Worm (Caenorhabditis elegans): ENCODE measurements around the gene ZK287.7.

Gene ZK287.7

DNA sequence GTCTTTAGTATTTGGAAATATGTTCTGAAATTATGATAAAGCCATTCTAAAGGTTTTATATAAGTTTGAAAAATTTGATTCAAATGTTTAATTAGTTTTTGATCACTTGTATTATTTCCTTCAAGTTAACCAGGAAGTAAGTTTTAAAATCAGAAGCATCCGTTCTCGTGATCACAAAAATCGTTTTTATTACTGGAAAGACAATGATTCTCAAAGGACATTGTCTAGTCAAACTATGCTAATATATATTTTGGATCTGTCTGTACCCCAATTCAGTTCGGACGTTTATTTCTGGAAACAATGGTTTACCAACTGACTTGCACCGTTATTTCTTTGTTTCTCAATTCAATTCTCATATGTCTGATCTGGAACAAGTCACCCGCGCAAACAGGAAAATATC is 23.5 kb downstream of the ZK287.7 start, which contains the start of gene str-188:
TSS of gene str-188 (plus strand) at position 301 of the 400 bp plus-strand sequence.
- TF ChIP-seq ref-2 (tag; optimal IDR thresholded peaks at IDR 0.05) (no peak), unc-42 (tag; optimal IDR thresholded peaks at IDR 0.05) (no peak), pax-1 (tag; optimal IDR thresholded peaks at IDR 0.05) (no peak), ceh-48 (tag; optimal IDR thresholded peaks at IDR 0.05) (no peak), fax-1 (tag; optimal IDR thresholded peaks at IDR 0.05) (no peak), npax-4 (tag; optimal IDR thresholded peaks at IDR 0.05) (no peak), zip-5 (tag; optimal IDR thresholded peaks at IDR 0.05) (no peak), madf-2 (tag; optimal IDR thresholded peaks at IDR 0.05) (no peak), unc-86 (tag; optimal IDR thresholded peaks at IDR 0.05) (no peak), F13H6.1 (tag; optimal IDR thresholded peaks at IDR 0.05) (no peak), sox-4 (tag; optimal IDR thresholded peaks at IDR 0.05) (no peak), ets-4 (tag; optimal IDR thresholded peaks at IDR 0.05) (no peak), ceh-24 (tag; optimal IDR thresholded peaks at IDR 0.05) (no peak), ceh-18 (tag; optimal IDR thresholded peaks at IDR 0.05) (no peak), lim-6 (tag; optimal IDR thresholded peaks at IDR 0.05) (no peak), hlh-30 (tag; optimal IDR thresholded peaks at IDR 0.05; ENCODE audit: insufficient read depth) (no peak)

DNA sequence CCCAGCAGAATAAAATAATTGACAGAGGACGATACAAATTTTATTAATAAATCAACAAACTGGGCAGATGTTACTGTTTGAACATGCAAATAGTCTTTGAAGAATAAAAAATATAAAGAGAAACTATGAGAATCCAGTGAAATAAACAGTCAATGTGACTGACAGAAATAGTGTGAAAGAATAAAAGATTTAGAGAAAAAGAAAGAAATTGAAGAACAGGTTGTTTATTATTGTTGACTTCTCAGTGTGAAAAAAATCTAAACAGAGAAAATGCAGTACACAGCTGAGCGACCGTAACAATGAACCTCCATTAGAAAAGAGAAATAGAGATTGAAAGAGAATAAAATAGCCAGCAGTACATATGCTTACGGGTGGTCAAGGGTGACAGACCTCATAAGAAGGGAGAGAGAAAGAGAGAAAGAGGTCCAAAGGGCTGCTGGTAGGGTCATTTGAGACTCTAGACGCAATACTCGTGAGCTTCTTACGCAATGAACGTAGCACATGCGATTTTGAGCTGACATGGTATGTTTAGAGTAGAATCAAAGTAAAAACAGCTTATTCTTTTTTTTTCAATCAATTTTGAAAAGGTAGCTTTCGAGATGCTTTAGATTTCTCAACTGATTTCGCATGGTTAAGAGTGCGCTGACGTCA is 31.3 kb downstream of the ZK287.7 start, which contains the start of gene slcr-46.3:
TSS of gene slcr-46.3 (minus strand) at position 86 of the 651 bp plus-strand sequence.
- TF ChIP-seq nfya-1 (tag; optimal IDR thresholded peaks at IDR 0.05): peak; percentile 13
- no peak for TF ChIP-seq ceh-18 (tag; optimal IDR thresholded peaks at IDR 0.05)
- no peak for TF ChIP-seq unc-3 (GFP tag; conservative IDR thresholded peaks at IDR 0.05)
- no peak for TF ChIP-seq unc-3 (tag; optimal IDR thresholded peaks at IDR 0.05)
- peak; percentile 50 for TF ChIP-seq ceh-34 (tag; optimal IDR thresholded peaks at IDR 0.05)
- TF ChIP-seq zip-5 (tag; optimal IDR thresholded peaks at IDR 0.05): no peak
- no peak for TF ChIP-seq hlh-13 (GFP tag; optimal IDR thresholded peaks at IDR 0.05)
- TF ChIP-seq tbx-2 (tag; optimal IDR thresholded peaks at IDR 0.05): peak; percentile 12
- peak; percentile 77 for TF ChIP-seq pax-1 (tag; optimal IDR thresholded peaks at IDR 0.05)
- TF ChIP-seq ref-2 (tag; optimal IDR thresholded peaks at IDR 0.05): peak; percentile 36
- peak; percentile 27 for TF ChIP-seq hlh-30 (tag; optimal IDR thresholded peaks at IDR 0.05; ENCODE audit: insufficient read depth)

- TF ChIP-seq syd-9 (tag; optimal IDR thresholded peaks at IDR 0.05): no peak
- no peak for TF ChIP-seq tbx-2 (tag; optimal IDR thresholded peaks at IDR 0.05)
- TF ChIP-seq ttx-3 (tag; optimal IDR thresholded peaks at IDR 0.05): no peak
- TF ChIP-seq K02D7.2 (tag; optimal IDR thresholded peaks at IDR 0.05): no peak
- no peak for TF ChIP-seq Y22D7AL.16 (tag; optimal IDR thresholded peaks at IDR 0.05)
Observed at ce11 chrV:9725719-9726118, 32.9 kb downstream of the ZK287.7 start.

ce11 chrV:9729462-9730162 is 36.8 kb downstream of the ZK287.7 start, which contains the start of the genes aagr-3 and drap-1:
aagr-3 (minus strand) TSS chrV:9729512.
drap-1 (plus strand) TSS chrV:9730106.
- peak; percentile 14 for TF ChIP-seq elt-2 (tag; optimal IDR thresholded peaks at IDR 0.05)
- TF ChIP-seq tbx-2 (tag; optimal IDR thresholded peaks at IDR 0.05): no peak
- no peak for TF ChIP-seq pax-1 (tag; optimal IDR thresholded peaks at IDR 0.05)
- no peak for TF ChIP-seq ceh-48 (tag; optimal IDR thresholded peaks at IDR 0.05)
- no peak for TF ChIP-seq ama-1 (optimal IDR thresholded peaks at IDR 0.05)
- TF ChIP-seq ref-2 (tag; optimal IDR thresholded peaks at IDR 0.05): no peak
- TF ChIP-seq K09A11.1 (tag; optimal IDR thresholded peaks at IDR 0.05; ENCODE audit: insufficient read depth): no peak
- no peak for TF ChIP-seq ceh-22 (tag; optimal IDR thresholded peaks at IDR 0.05)
- no peak for TF ChIP-seq fkh-6 (tag; optimal IDR thresholded peaks at IDR 0.05)
- TF ChIP-seq sox-2 (GFP tag; IDR thresholded peaks at IDR 0.05): no peak
- TF ChIP-seq ztf-16 (tag; optimal IDR thresholded peaks at IDR 0.05): no peak
- peak; percentile 2 for TF ChIP-seq ceh-31 (tag; optimal IDR thresholded peaks at IDR 0.05)
- no peak for TF ChIP-seq ceh-19 (GFP tag; optimal IDR thresholded peaks at IDR 0.05)
- TF ChIP-seq madf-2 (tag; optimal IDR thresholded peaks at IDR 0.05): no peak
- TF ChIP-seq dmd-4 (tag; optimal IDR thresholded peaks at IDR 0.05; ENCODE audit: borderline replicate concordance): no peak
- no peak for TF ChIP-seq elt-4 (tag; optimal IDR thresholded peaks at IDR 0.05)
- no peak for TF ChIP-seq ceh-30 (tag; optimal IDR thresholded peaks at IDR 0.05)
- TF ChIP-seq lim-6 (tag; optimal IDR thresholded peaks at IDR 0.05): no peak
- TF ChIP-seq ceh-34 (tag; optimal IDR thresholded peaks at IDR 0.05): no peak
- TF ChIP-seq Y22D7AL.16 (tag; optimal IDR thresholded peaks at IDR 0.05): no peak
- TF ChIP-seq nfya-1 (tag; optimal IDR thresholded peaks at IDR 0.05): peak; percentile 45
- no peak for TF ChIP-seq odd-2 (tag; optimal IDR thresholded peaks at IDR 0.05)

Measured in whole organism, late embryonic.